Worm (Caenorhabditis elegans) whole organism, young adult: Measurements from ENCODE around the gene rsr-2.

ENCODE experiments used
- dpl-1 ChIP-seq: fragments of 150-350 bp; optimal IDR thresholded peaks from 2 replicates; lab custom pipeline; 2014; ENCODE audit warnings: missing biosample characterization, missing genetic modification reagents, missing genetic modification characterization
- lsl-1 ChIP-seq: fragments of 200-800 bp; sonication (Bioruptor generic); optimal IDR thresholded peaks from 2 replicates; lab custom pipeline; 2018; ENCODE audit warnings: mild to moderate bottlenecking, missing genetic modification characterization, moderate library complexity, missing compliant biosample characterization
- nhr-80 ChIP-seq: sonication (generic microtip); optimal IDR thresholded peaks from 2 replicates; lab custom pipeline; 2016; ENCODE audit warnings: missing genetic modification characterization, missing compliant biosample characterization
- rcor-1 ChIP-seq: fragments of 200-800 bp; sonication (Bioruptor generic); IDR thresholded peaks from 2 replicates; pipeline ENCODE4 v1.3.6; 2022; ENCODE audit warnings: missing genetic modification reagents, missing genetic modification characterization, missing compliant biosample characterization

ce11 chrII:12186726-12187125 lies 38.4 kb upstream of the rsr-2 start:
- TF ChIP-seq dpl-1 (GFP tag; lab: Kevin White, UChicago) = no peak
- no peak for TF ChIP-seq nhr-80 (tag; lab: Kevin White, UChicago)
- no peak for TF ChIP-seq lsl-1 (GFP tag; lab: Kevin White, UChicago)
- no peak for TF ChIP-seq rcor-1
